Fruit fly (Drosophila melanogaster) whole organism, embryonic: Measurements from ENCODE around the gene IntS4.
A peak's percentile ranks its signal among the peaks of the same experiment; 100 is the strongest.

Source experiments
- BEAF-32 ChIP-seq: fragments of 200-800 bp; sonication (Bioruptor generic); optimal IDR thresholded peaks from 3 replicates; lab custom pipeline; 2017; ENCODE audit warnings: missing biosample characterization, missing genetic modification characterization, mild to moderate bottlenecking, moderate library complexity, missing genetic modification reagents
- Blimp-1 ChIP-seq: fragments of 200-800 bp; sonication (Bioruptor generic); optimal IDR thresholded peaks from 3 replicates; lab custom pipeline; 2018; ENCODE audit warnings: missing biosample characterization, missing genetic modification characterization, mild to moderate bottlenecking, moderate library complexity, missing genetic modification reagents
- CG1024 ChIP-seq: fragments of 200-800 bp; sonication (Bioruptor generic); IDR thresholded peaks from 2 replicates; pipeline ENCODE4 v1.3.6; 2022; ENCODE audit warnings: missing biosample characterization, missing genetic modification characterization
- CG10274 ChIP-seq: fragments of 200-800 bp; sonication (Bioruptor generic); optimal IDR thresholded peaks from 3 replicates; lab custom pipeline; 2017; ENCODE audit warnings: missing biosample characterization, mild to moderate bottlenecking, missing genetic modification characterization
- CG10431 ChIP-seq: fragments of 200-800 bp; sonication (Bioruptor generic); optimal IDR thresholded peaks from 3 replicates; lab custom pipeline; 2018; ENCODE audit warnings: missing biosample characterization, mild to moderate bottlenecking, missing genetic modification characterization
- CG11398 ChIP-seq: fragments of 200-800 bp; sonication (Bioruptor generic); optimal IDR thresholded peaks from 2 replicates; lab custom pipeline; 2016; ENCODE audit warnings: missing biosample characterization, missing genetic modification characterization
- CG11504 ChIP-seq: fragments of 200-800 bp; sonication (Bioruptor generic); optimal IDR thresholded peaks from 3 replicates; lab custom pipeline; 2019; ENCODE audit warnings: missing biosample characterization, mild to moderate bottlenecking, missing genetic modification characterization, moderate library complexity
- CG15269 ChIP-seq: fragments of 200-800 bp; sonication (Bioruptor generic); optimal IDR thresholded peaks from 2 replicates; lab custom pipeline; 2018; ENCODE audit warnings: missing biosample characterization, mild to moderate bottlenecking, missing genetic modification characterization, moderate library complexity
- CG18619 ChIP-seq: fragments of 200-800 bp; sonication (Bioruptor generic); optimal IDR thresholded peaks from 3 replicates; lab custom pipeline; 2017; ENCODE audit warnings: missing biosample characterization, mild to moderate bottlenecking, missing genetic modification characterization
- CG2678 ChIP-seq: fragments of 200-800 bp; sonication (Bioruptor generic); optimal IDR thresholded peaks from 3 replicates; lab custom pipeline; 2019; ENCODE audit warnings: missing biosample characterization, mild to moderate bottlenecking, missing genetic modification characterization, moderate library complexity
- CG30403 ChIP-seq: fragments of 200-800 bp; sonication (Bioruptor generic); optimal IDR thresholded peaks from 3 replicates; lab custom pipeline; 2016; ENCODE audit warnings: missing biosample characterization, missing genetic modification characterization
- CG32772 ChIP-seq: fragments of 200-800 bp; sonication (Bioruptor generic); IDR thresholded peaks from 2 replicates; pipeline ENCODE4 v1.3.6; 2022; ENCODE audit warnings: missing biosample characterization, missing genetic modification characterization
- CG3995 ChIP-seq: fragments of 200-800 bp; sonication (Bioruptor generic); optimal IDR thresholded peaks from 3 replicates; lab custom pipeline; 2016; ENCODE audit warnings: missing biosample characterization, missing genetic modification characterization
- CG4820 ChIP-seq: fragments of 200-800 bp; sonication (Bioruptor generic); optimal IDR thresholded peaks from 3 replicates; lab custom pipeline; 2016; ENCODE audit warnings: missing biosample characterization, missing genetic modification characterization
- CG6683 ChIP-seq: fragments of 200-800 bp; sonication (Bioruptor generic); optimal IDR thresholded peaks from 2 replicates; lab custom pipeline; 2017; ENCODE audit warnings: missing biosample characterization, mild to moderate bottlenecking, missing genetic modification characterization, missing genetic modification reagents
- CG8089 ChIP-seq: fragments of 200-800 bp; sonication (Bioruptor generic); optimal IDR thresholded peaks from 3 replicates; lab custom pipeline; 2016; ENCODE audit warnings: missing biosample characterization, missing genetic modification characterization
- CG9215 ChIP-seq: fragments of 200-800 bp; sonication (Bioruptor generic); IDR thresholded peaks from 2 replicates; pipeline ENCODE4 v1.3.6; 2022; ENCODE audit warnings: missing biosample characterization, missing genetic modification characterization
- D19A ChIP-seq: fragments of 200-800 bp; optimal IDR thresholded peaks from 3 replicates; lab custom pipeline; 2019; ENCODE audit warnings: missing biosample characterization, mild to moderate bottlenecking, missing genetic modification characterization, moderate library complexity
- Dad ChIP-seq: fragments of 200-800 bp; sonication (Bioruptor generic); optimal IDR thresholded peaks from 3 replicates; lab custom pipeline; 2016; ENCODE audit warnings: missing biosample characterization, missing genetic modification characterization
- HLH4C ChIP-seq: fragments of 200-800 bp; sonication (Bioruptor generic); IDR thresholded peaks from 3 replicates; pipeline ENCODE4 v1.3.6; 2022; ENCODE audit warnings: missing biosample characterization, missing genetic modification characterization; ENCODE audit not compliant: partially characterized antibody
- Hey ChIP-seq: fragments of 200-800 bp; sonication (Bioruptor generic); optimal IDR thresholded peaks from 3 replicates; lab custom pipeline; 2018; ENCODE audit warnings: missing biosample characterization, mild to moderate bottlenecking, missing genetic modification characterization
- Nf-YA ChIP-seq: fragments of 200-800 bp; sonication (Bioruptor generic); IDR thresholded peaks from 2 replicates; pipeline ENCODE4 v1.3.6; 2022; ENCODE audit warnings: missing biosample characterization, missing genetic modification characterization
- Oli ChIP-seq: fragments of 200-800 bp; sonication (Bioruptor generic); optimal IDR thresholded peaks from 2 replicates; lab custom pipeline; 2018; ENCODE audit warnings: missing biosample characterization, mild to moderate bottlenecking, missing genetic modification characterization, moderate library complexity
- Ravus ChIP-seq: fragments of 200-800 bp; sonication (Bioruptor generic); IDR thresholded peaks from 2 replicates; pipeline ENCODE4 v1.3.6; 2022; ENCODE audit warnings: missing biosample characterization, missing genetic modification characterization
- Side ChIP-seq: fragments of 200-800 bp; sonication (Bioruptor generic); optimal IDR thresholded peaks from 2 replicates; lab custom pipeline; 2016; ENCODE audit warnings: missing biosample characterization, missing genetic modification characterization
- Stat92E ChIP-seq, 3 experiments: fragments of >200 bp in 2 of 3; fragments of 200-800 bp in 1 of 3; sonication (Bioruptor generic) in 1 of 3; optimal IDR thresholded peaks; 2 replicates each; lab custom pipeline; 2017 to 2019; ENCODE audit warnings: missing biosample characterization in 3 of 3, missing genetic modification characterization in 3 of 3, mild to moderate bottlenecking in 1 of 3, moderate library complexity in 1 of 3
- aop ChIP-seq: fragments of 200-800 bp; sonication (Bioruptor generic); IDR thresholded peaks from 2 replicates; pipeline ENCODE4 v1.3.6; 2022; ENCODE audit warnings: missing biosample characterization, missing genetic modification characterization
- bcd ChIP-seq: fragments of 200-800 bp; sonication (Bioruptor generic); optimal IDR thresholded peaks from 2 replicates; lab custom pipeline; 2017; ENCODE audit warnings: missing biosample characterization, mild to moderate bottlenecking, missing genetic modification characterization
- btn ChIP-seq: fragments of 200-800 bp; sonication (Bioruptor generic); optimal IDR thresholded peaks from 2 replicates; lab custom pipeline; 2016; ENCODE audit warnings: missing biosample characterization, missing genetic modification characterization
- cas ChIP-seq: fragments of 200-800 bp; sonication (Bioruptor generic); IDR thresholded peaks from 2 replicates; pipeline ENCODE4 v1.3.6; 2022; ENCODE audit warnings: missing biosample characterization, missing genetic modification characterization
- cg ChIP-seq: fragments of 200-800 bp; sonication (Bioruptor generic); optimal IDR thresholded peaks from 3 replicates; lab custom pipeline; 2019; ENCODE audit warnings: missing biosample characterization, mild to moderate bottlenecking, missing genetic modification characterization, moderate library complexity
- chinmo ChIP-seq: fragments of 200-800 bp; sonication (Bioruptor generic); IDR thresholded peaks from 4 replicates; pipeline ENCODE4 v1.3.6; 2022; ENCODE audit warnings: missing biosample characterization, missing genetic modification characterization; ENCODE audit not compliant: partially characterized antibody
- chm ChIP-seq: fragments of 200-800 bp; sonication (Bioruptor generic); IDR thresholded peaks from 2 replicates; pipeline ENCODE4 v1.3.6; 2022; ENCODE audit warnings: missing biosample characterization, missing genetic modification characterization
- croc ChIP-seq: fragments of 200-800 bp; sonication (Bioruptor generic); conservative IDR thresholded peaks from 3 replicates; pipeline ENCODE4 v1.3.6; 2022; ENCODE audit warnings: missing biosample characterization, missing genetic modification characterization
- fd3F ChIP-seq: fragments of 200-800 bp; sonication (Bioruptor generic); optimal IDR thresholded peaks from 2 replicates; lab custom pipeline; 2018; ENCODE audit warnings: missing biosample characterization, mild to moderate bottlenecking, missing genetic modification characterization, moderate library complexity
- gcm2 ChIP-seq: fragments of 200-800 bp; sonication (Bioruptor generic); optimal IDR thresholded peaks from 2 replicates; lab custom pipeline; 2016; ENCODE audit warnings: missing biosample characterization, missing genetic modification characterization
- gsb ChIP-seq: fragments of 200-800 bp; sonication (Bioruptor generic); IDR thresholded peaks from 2 replicates; pipeline ENCODE4 v1.3.6; 2022; ENCODE audit warnings: missing biosample characterization, missing genetic modification characterization
- jigr1 ChIP-seq: fragments of 200-800 bp; sonication (Bioruptor generic); IDR thresholded peaks from 3 replicates; pipeline ENCODE4 v1.3.6; 2022; ENCODE audit warnings: missing biosample characterization, missing genetic modification characterization
- lbe ChIP-seq: fragments of 200-800 bp; sonication (Bioruptor generic); optimal IDR thresholded peaks from 2 replicates; lab custom pipeline; 2016; ENCODE audit warnings: missing biosample characterization, mild to moderate bottlenecking, missing genetic modification characterization
- nom ChIP-seq: fragments of 200-800 bp; sonication (Bioruptor generic); optimal IDR thresholded peaks from 2 replicates; lab custom pipeline; 2017; ENCODE audit warnings: missing biosample characterization, missing genetic modification characterization, mild to moderate bottlenecking, moderate library complexity, missing genetic modification reagents
- pum ChIP-seq: fragments of 200-800 bp; sonication (Bioruptor generic); optimal IDR thresholded peaks from 2 replicates; lab custom pipeline; 2016; ENCODE audit warnings: missing biosample characterization, missing genetic modification characterization
- rib ChIP-seq: fragments of 200-800 bp; sonication (Bioruptor generic); IDR thresholded peaks from 2 replicates; pipeline ENCODE4 v1.3.6; 2022; ENCODE audit warnings: missing biosample characterization, missing genetic modification characterization
- ro ChIP-seq: fragments of 200-800 bp; sonication (Bioruptor generic); IDR thresholded peaks from 2 replicates; pipeline ENCODE4 v1.3.6; 2022; ENCODE audit warnings: missing biosample characterization, missing genetic modification characterization
- sc ChIP-seq, 3 experiments: fragments of >200 bp in 2 of 3; fragments of 200-800 bp in 1 of 3; sonication (Bioruptor generic) in 1 of 3; optimal IDR thresholded peaks; 2 replicates in 2 of 3; 3 replicates in 1 of 3; lab custom pipeline; 2017; ENCODE audit warnings: mild to moderate bottlenecking in 1 of 3, missing biosample characterization in 1 of 3, missing genetic modification characterization in 1 of 3, missing genetic modification reagents in 1 of 3
- sd ChIP-seq: fragments of 200-800 bp; sonication (Bioruptor generic); optimal IDR thresholded peaks from 3 replicates; lab custom pipeline; 2018; ENCODE audit warnings: missing biosample characterization, mild to moderate bottlenecking, missing genetic modification characterization, moderate library complexity
- shn ChIP-seq: fragments of 200-800 bp; sonication (Bioruptor generic); optimal IDR thresholded peaks from 3 replicates; lab custom pipeline; 2016; ENCODE audit warnings: missing biosample characterization, missing genetic modification characterization
- tna ChIP-seq: fragments of 200-800 bp; sonication (Bioruptor generic); IDR thresholded peaks from 2 replicates; pipeline ENCODE4 v1.3.6; 2022; ENCODE audit warnings: missing biosample characterization, missing genetic modification characterization; ENCODE audit not compliant: partially characterized antibody
- twi ChIP-seq: fragments of 200-800 bp; optimal IDR thresholded peaks from 2 replicates; lab custom pipeline; 2019; ENCODE audit warnings: missing biosample characterization, mild to moderate bottlenecking, missing genetic modification characterization, moderate library complexity

The IntS4 gene

DNA sequence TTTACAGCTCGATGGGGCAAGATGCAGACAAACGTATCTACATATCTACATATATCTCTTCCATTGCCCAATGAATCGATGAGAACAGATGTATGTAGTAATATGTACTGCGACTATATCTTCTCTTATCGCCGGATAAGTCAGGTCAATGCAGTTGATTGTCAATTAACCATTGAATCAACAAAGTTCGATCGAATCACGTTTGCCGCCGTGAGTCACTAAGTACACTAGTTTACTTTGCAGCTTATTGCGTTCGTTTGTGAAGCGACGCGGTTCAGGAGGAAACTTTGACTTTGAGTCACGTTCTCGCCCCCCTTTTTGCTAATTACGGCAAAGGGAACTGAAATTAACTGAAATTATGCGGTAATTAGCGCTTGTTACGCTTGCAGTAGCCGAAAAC, 22.2 kb upstream of the IntS4 start:
- peak; percentile 55 for TF ChIP-seq nom
- TF ChIP-seq HLH4C = no peak

DNA sequence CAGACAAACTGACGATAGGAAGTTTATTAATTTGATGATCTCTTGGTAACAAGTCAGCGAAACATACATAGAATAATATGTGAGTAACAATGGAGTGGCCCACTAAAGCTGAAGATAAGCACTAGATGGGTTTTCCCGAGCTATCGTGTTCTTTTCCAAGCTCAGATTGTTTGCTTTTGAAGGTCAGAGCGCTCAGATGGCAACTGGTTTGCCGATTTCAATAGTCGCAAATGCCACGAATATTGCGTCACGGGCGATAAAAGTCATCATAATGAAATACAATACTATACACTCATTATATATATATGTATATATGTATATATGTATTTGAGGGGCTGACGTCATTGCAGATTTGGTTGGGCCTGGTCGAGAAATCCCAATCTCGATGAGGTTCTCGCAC, 21.3 kb upstream of the IntS4 start:
- TF ChIP-seq Side (GFP tag; lab: Kevin White, UChicago) (no peak), chinmo (0 out of 4 replicates have a peak, but pooled peaks have one; percentile 54), sd (tag; lab: Kevin White, UChicago) (peak; percentile 22), CG8089 (GFP tag; lab: Kevin White, UChicago) (no peak), CG1024 (no peak)
- TF ChIP-seq, all 482 proteins: peak for 2

DNA sequence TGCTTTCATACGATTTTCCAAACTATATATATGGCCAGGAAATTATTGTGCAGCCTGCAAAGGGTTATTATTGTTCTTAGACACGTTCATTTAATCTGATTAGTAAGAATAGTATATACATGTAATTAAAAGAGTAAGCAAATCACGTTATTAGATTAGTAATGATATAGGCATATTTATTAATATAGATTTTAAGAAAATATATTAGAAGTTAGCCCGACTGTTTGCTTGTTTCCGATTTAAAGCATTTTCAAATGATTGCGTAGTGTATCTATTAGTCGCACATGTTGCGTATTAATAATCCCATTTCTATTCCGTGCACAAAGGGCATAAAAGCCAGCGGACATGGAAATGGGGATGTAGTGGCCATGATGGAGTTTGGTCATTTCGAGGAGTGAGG, 20.5 kb upstream of the IntS4 start:
- TF ChIP-seq CG11504 (tag; lab: Kevin White, UChicago) (peak; percentile 22), croc (no peak), aop (no peak), Blimp-1 (GFP tag; lab: Kevin White, UChicago) (no peak), btn (GFP tag; lab: Kevin White, UChicago) (no peak), gcm2 (GFP tag; lab: Kevin White, UChicago) (no peak), gsb (GFP tag; lab: Robert Waterston, UW) (no peak), BEAF-32 (GFP tag; lab: Kevin White, UChicago) (no peak), pum (no peak), CG18619 (GFP tag; lab: Kevin White, UChicago) (no peak), Stat92E (GFP tag; optimal IDR thresholded peaks at IDR 0.05; lab: Kevin White, UChicago) (no peak), CG3995 (no peak), Oli (tag; lab: Kevin White, UChicago) (peak; percentile 21), jigr1 (GFP tag; lab: Robert Waterston, UW) (no peak), Ravus (GFP tag; lab: Robert Waterston, UW) (no peak), CG2678 (tag; lab: Kevin White, UChicago) (peak; percentile 2), bcd (GFP tag; lab: Kevin White, UChicago) (no peak), CG10274 (GFP tag; lab: Kevin White, UChicago) (no peak), D19A (peak; percentile 93), cas (no peak), ro (GFP tag; lab: Robert Waterston, UW) (no peak), cg (GFP tag; lab: Kevin White, UChicago) (no peak), CG10431 (no peak), CG32772 (GFP tag; lab: Robert Waterston, UW) (no peak), Nf-YA (GFP tag; lab: Robert Waterston, UW) (no peak), Hey (tag; lab: Kevin White, UChicago) (no peak), sc (optimal IDR thresholded peaks at IDR 0.05; lab: Kevin White, UChicago) (no peak), sc (GFP tag; optimal IDR thresholded peaks at IDR 0.05; lab: Kevin White, UChicago) (no peak), CG6683 (GFP tag; lab: Kevin White, UChicago) (no peak), tna (no peak), lbe (no peak), rib (GFP tag; lab: Robert Waterston, UW) (no peak), shn (GFP tag; lab: Kevin White, UChicago) (no peak), Dad (no peak), CG15269 (tag; lab: Kevin White, UChicago) (no peak), chm (no peak), CG11398 (GFP tag; lab: Kevin White, UChicago) (no peak), CG30403 (GFP tag; lab: Kevin White, UChicago) (no peak), CG4820 (GFP tag; lab: Kevin White, UChicago) (no peak), fd3F (GFP tag; lab: Kevin White, UChicago) (no peak), CG9215 (no peak), twi (tag; lab: Kevin White, UChicago) (no peak)
